Fruit fly (Drosophila melanogaster): ENCODE measurements around the gene teq.

dm6 chr3L:9065997-9066441, 8.4 kb upstream of the teq start, which contains the start of gene Argk1:
- no peak for TF ChIP-seq woc (GFP tag; optimal IDR thresholded peaks at IDR 0.05)
- no peak for TF ChIP-seq Vsx2 (GFP tag; optimal IDR thresholded peaks at IDR 0.05; ENCODE audit: partially characterized antibody)
- peak; percentile 10 for TF ChIP-seq h (GFP tag; optimal IDR thresholded peaks at IDR 0.05)
- TF ChIP-seq Sp1 (GFP tag; optimal IDR thresholded peaks at IDR 0.05): no peak
- no peak for TF ChIP-seq Dfd (GFP tag; optimal IDR thresholded peaks at IDR 0.05)
- TF ChIP-seq fru (GFP tag; optimal IDR thresholded peaks at IDR 0.05): peak; percentile 14
- TF ChIP-seq sage (GFP tag; optimal IDR thresholded peaks at IDR 0.05): no peak
- no peak for TF ChIP-seq br (GFP tag; optimal IDR thresholded peaks at IDR 0.05)
- no peak for TF ChIP-seq Hr83 (GFP tag; optimal IDR thresholded peaks at IDR 0.05; ENCODE audit: poor library complexity, severe bottlenecking)
- TF ChIP-seq OdsH (GFP tag; optimal IDR thresholded peaks at IDR 0.05): peak; percentile 50
- TF ChIP-seq psq (GFP tag; optimal IDR thresholded peaks at IDR 0.05): no peak
- no peak for TF ChIP-seq Abd-B (GFP tag; optimal IDR thresholded peaks at IDR 0.05)
- TF ChIP-seq Dif (GFP tag; optimal IDR thresholded peaks at IDR 0.05; ENCODE audit: partially characterized antibody): peak; percentile 65

Data from whole organism, wandering third instar larva.